Fruit fly (Drosophila melanogaster) whole organism, embryonic: ENCODE results near the gene mRpS2.

Experiments used
- Abd-B ChIP-seq: fragments of 200-800 bp; sonication (Bioruptor generic); optimal IDR thresholded peaks from 2 replicates; lab custom pipeline; 2018; ENCODE audit warnings: missing biosample characterization, mild to moderate bottlenecking, missing genetic modification characterization, moderate library complexity
- CG10979 ChIP-seq: fragments of 200-800 bp; sonication (Bioruptor generic); optimal IDR thresholded peaks from 2 replicates; lab custom pipeline; 2018; ENCODE audit warnings: missing biosample characterization, mild to moderate bottlenecking, missing genetic modification characterization, moderate library complexity
- CG11247 ChIP-seq: fragments of 200-800 bp; sonication (Bioruptor generic); IDR thresholded peaks from 2 replicates; pipeline ENCODE4 v1.3.6; 2022; ENCODE audit warnings: missing biosample characterization, missing genetic modification characterization
- CG11504 ChIP-seq: fragments of 200-800 bp; sonication (Bioruptor generic); optimal IDR thresholded peaks from 3 replicates; lab custom pipeline; 2019; ENCODE audit warnings: missing biosample characterization, mild to moderate bottlenecking, missing genetic modification characterization, moderate library complexity
- CG11560 ChIP-seq: fragments of 200-800 bp; sonication (Bioruptor generic); IDR thresholded peaks from 3 replicates; pipeline ENCODE4 v1.3.6; 2022; ENCODE audit warnings: missing biosample characterization, missing genetic modification characterization
- CG11723 ChIP-seq: fragments of 200-800 bp; sonication (Bioruptor generic); optimal IDR thresholded peaks from 2 replicates; lab custom pipeline; 2017; ENCODE audit warnings: missing biosample characterization, mild to moderate bottlenecking, missing genetic modification characterization
- CG12104 ChIP-seq: fragments of 200-800 bp; sonication (Bioruptor generic); optimal IDR thresholded peaks from 3 replicates; lab custom pipeline; 2016; ENCODE audit warnings: missing biosample characterization, missing genetic modification characterization
- CG12219 ChIP-seq: fragments of 200-800 bp; sonication (Bioruptor generic); optimal IDR thresholded peaks from 3 replicates; lab custom pipeline; 2018; ENCODE audit warnings: missing biosample characterization, mild to moderate bottlenecking, missing genetic modification characterization
- CG12236 ChIP-seq: fragments of 200-800 bp; sonication (Bioruptor generic); optimal IDR thresholded peaks from 2 replicates; lab custom pipeline; 2016; ENCODE audit warnings: missing biosample characterization, missing genetic modification characterization
- CG12299 ChIP-seq: fragments of 200-800 bp; sonication (Bioruptor generic); optimal IDR thresholded peaks from 2 replicates; lab custom pipeline; 2018; ENCODE audit warnings: missing biosample characterization, mild to moderate bottlenecking, missing genetic modification characterization
- CG1529 ChIP-seq: fragments of 200-800 bp; sonication (Bioruptor generic); optimal IDR thresholded peaks from 3 replicates; lab custom pipeline; 2018; ENCODE audit warnings: missing biosample characterization, missing genetic modification characterization
- CG16863 ChIP-seq: fragments of 200-800 bp; sonication (Bioruptor generic); optimal IDR thresholded peaks from 3 replicates; lab custom pipeline; 2016; ENCODE audit warnings: missing biosample characterization, missing genetic modification characterization
- CG31388 ChIP-seq: fragments of 200-800 bp; sonication (Bioruptor generic); optimal IDR thresholded peaks from 2 replicates; lab custom pipeline; 2016; ENCODE audit warnings: missing biosample characterization, missing genetic modification characterization
- CG3163 ChIP-seq: fragments of 200-800 bp; sonication (Bioruptor generic); optimal IDR thresholded peaks from 3 replicates; lab custom pipeline; 2016; ENCODE audit warnings: missing biosample characterization, missing genetic modification characterization
- CG33213 ChIP-seq: fragments of 200-800 bp; sonication (Bioruptor generic); optimal IDR thresholded peaks from 3 replicates; lab custom pipeline; 2016; ENCODE audit warnings: missing biosample characterization, missing genetic modification characterization
- CG4360 ChIP-seq: fragments of 200-800 bp; sonication (Bioruptor generic); IDR thresholded peaks from 2 replicates; pipeline ENCODE4 v1.3.6; 2022; ENCODE audit warnings: missing biosample characterization, missing genetic modification characterization
- CG43689 ChIP-seq: fragments of 200-800 bp; sonication (Bioruptor generic); IDR thresholded peaks from 2 replicates; pipeline ENCODE4 v1.3.6; 2022; ENCODE audit warnings: missing biosample characterization, missing genetic modification characterization
- CG6765 ChIP-seq: fragments of 200-800 bp; sonication (Bioruptor generic); optimal IDR thresholded peaks from 3 replicates; lab custom pipeline; 2017; ENCODE audit warnings: missing biosample characterization, mild to moderate bottlenecking, missing genetic modification characterization
- CG7556 ChIP-seq: fragments of 200-800 bp; sonication (Bioruptor generic); optimal IDR thresholded peaks from 2 replicates; lab custom pipeline; 2017; ENCODE audit warnings: missing biosample characterization, mild to moderate bottlenecking, missing genetic modification characterization
- Chrac-16 ChIP-seq: fragments of 200-800 bp; sonication (Bioruptor generic); optimal IDR thresholded peaks from 3 replicates; lab custom pipeline; 2016; ENCODE audit warnings: missing biosample characterization, missing genetic modification characterization
- D19B ChIP-seq: fragments of 200-800 bp; sonication (Bioruptor generic); optimal IDR thresholded peaks from 2 replicates; lab custom pipeline; 2017; ENCODE audit warnings: missing biosample characterization, mild to moderate bottlenecking, missing genetic modification characterization
- Ets97D ChIP-seq: fragments of 200-800 bp; sonication (Bioruptor generic); optimal IDR thresholded peaks from 3 replicates; lab custom pipeline; 2016; ENCODE audit warnings: missing biosample characterization, missing genetic modification characterization
- Fer1 ChIP-seq: fragments of 200-800 bp; sonication (Bioruptor generic); optimal IDR thresholded peaks from 2 replicates; lab custom pipeline; 2017; ENCODE audit warnings: missing biosample characterization, mild to moderate bottlenecking, missing genetic modification characterization
- H15 ChIP-seq: fragments of 200-800 bp; sonication (Bioruptor generic); IDR thresholded peaks from 3 replicates; pipeline ENCODE4 v1.3.6; 2022; ENCODE audit warnings: missing biosample characterization, missing genetic modification characterization
- Hr39 ChIP-seq: fragments of >200 bp; optimal IDR thresholded peaks from 2 replicates; lab custom pipeline; 2017
- Hr78 ChIP-seq, 2 experiments: fragments of 200-800 bp in 1 of 2; fragments of >200 bp in 1 of 2; sonication (Bioruptor generic) in 1 of 2; optimal IDR thresholded peaks; 2 replicates each; lab custom pipeline; 2017 to 2019; ENCODE audit warnings: missing biosample characterization in 2 of 2, missing genetic modification characterization in 2 of 2, mild to moderate bottlenecking in 1 of 2, moderate library complexity in 1 of 2
- MBD-R2 ChIP-seq: fragments of 200-800 bp; sonication (Bioruptor generic); IDR thresholded peaks from 2 replicates; pipeline ENCODE4 v1.3.6; 2022; ENCODE audit warnings: missing biosample characterization, missing genetic modification characterization
- Mrtf ChIP-seq: fragments of 200-800 bp; sonication (Bioruptor generic); IDR thresholded peaks from 3 replicates; pipeline ENCODE4 v1.3.6; 2022; ENCODE audit warnings: missing biosample characterization, missing genetic modification characterization
- NK7.1 ChIP-seq: fragments of 200-800 bp; sonication (Bioruptor generic); optimal IDR thresholded peaks from 3 replicates; lab custom pipeline; 2016; ENCODE audit warnings: missing biosample characterization, missing genetic modification characterization
- Pdp1 ChIP-seq, 2 experiments: fragments of 200-800 bp; sonication (Bioruptor generic); optimal IDR thresholded peaks; 3 replicates each; lab custom pipeline; 2016; ENCODE audit warnings: missing biosample characterization in 2 of 2, missing genetic modification characterization in 2 of 2, mild to moderate bottlenecking in 1 of 2, moderate library complexity in 1 of 2
- Six4 ChIP-seq: fragments of 200-800 bp; sonication (Bioruptor generic); optimal IDR thresholded peaks from 2 replicates; lab custom pipeline; 2016; ENCODE audit warnings: missing biosample characterization, missing genetic modification characterization
- Trl ChIP-seq, 3 experiments: fragments of >200 bp in 2 of 3; fragments of 200-800 bp in 1 of 3; sonication (Bioruptor generic) in 1 of 3; optimal IDR thresholded peaks; 2 replicates in 1 of 3; 3 replicates in 2 of 3; lab custom pipeline; 2016 to 2017; ENCODE audit warnings: missing biosample characterization in 1 of 3, missing genetic modification characterization in 1 of 3
- Xbp1 ChIP-seq: fragments of 200-800 bp; sonication (Bioruptor generic); optimal IDR thresholded peaks from 3 replicates; lab custom pipeline; 2016; ENCODE audit warnings: missing biosample characterization, mild to moderate bottlenecking, missing genetic modification characterization
- bcd ChIP-seq: fragments of 200-800 bp; sonication (Bioruptor generic); optimal IDR thresholded peaks from 2 replicates; lab custom pipeline; 2017; ENCODE audit warnings: missing biosample characterization, mild to moderate bottlenecking, missing genetic modification characterization
- br ChIP-seq: fragments of >200 bp; optimal IDR thresholded peaks from 2 replicates; lab custom pipeline; 2017
- bsh ChIP-seq, 2 experiments: fragments of 200-800 bp; sonication (Bioruptor generic); optimal IDR thresholded peaks; 2 replicates each; lab custom pipeline; 2017 to 2018; ENCODE audit warnings: mild to moderate bottlenecking in 2 of 2, missing biosample characterization in 2 of 2, missing genetic modification characterization in 2 of 2, moderate library complexity in 1 of 2
- cas ChIP-seq: fragments of 200-800 bp; sonication (Bioruptor generic); IDR thresholded peaks from 2 replicates; pipeline ENCODE4 v1.3.6; 2022; ENCODE audit warnings: missing biosample characterization, missing genetic modification characterization
- fd3F ChIP-seq: fragments of 200-800 bp; sonication (Bioruptor generic); optimal IDR thresholded peaks from 2 replicates; lab custom pipeline; 2018; ENCODE audit warnings: missing biosample characterization, mild to moderate bottlenecking, missing genetic modification characterization, moderate library complexity
- fd64A ChIP-seq: fragments of 200-800 bp; sonication (Bioruptor generic); optimal IDR thresholded peaks from 3 replicates; lab custom pipeline; 2018; ENCODE audit warnings: missing biosample characterization, mild to moderate bottlenecking, missing genetic modification characterization
- fru ChIP-seq: fragments of >200 bp; optimal IDR thresholded peaks from 2 replicates; lab custom pipeline; 2017
- kni ChIP-seq: fragments of 200-800 bp; sonication (Bioruptor generic); optimal IDR thresholded peaks from 3 replicates; lab custom pipeline; 2017; ENCODE audit warnings: mild to moderate bottlenecking, missing biosample characterization, missing genetic modification reagents, missing genetic modification characterization
- nerfin-2 ChIP-seq: fragments of 200-800 bp; sonication (Bioruptor generic); IDR thresholded peaks from 2 replicates; pipeline ENCODE4 v1.3.6; 2022; ENCODE audit warnings: missing biosample characterization, missing genetic modification characterization; ENCODE audit not compliant: partially characterized antibody
- nom ChIP-seq: fragments of 200-800 bp; sonication (Bioruptor generic); optimal IDR thresholded peaks from 2 replicates; lab custom pipeline; 2017; ENCODE audit warnings: missing biosample characterization, missing genetic modification characterization, mild to moderate bottlenecking, moderate library complexity, missing genetic modification reagents
- onecut ChIP-seq: fragments of 200-800 bp; sonication (Bioruptor generic); IDR thresholded peaks from 2 replicates; pipeline ENCODE4 v1.3.6; 2022; ENCODE audit warnings: missing biosample characterization, missing genetic modification characterization
- pzg ChIP-seq: fragments of 200-800 bp; sonication (Bioruptor generic); optimal IDR thresholded peaks from 3 replicates; lab custom pipeline; 2018; ENCODE audit warnings: missing biosample characterization, mild to moderate bottlenecking, missing genetic modification characterization, moderate library complexity
- repo ChIP-seq: fragments of 200-800 bp; sonication (Bioruptor generic); optimal IDR thresholded peaks from 2 replicates; lab custom pipeline; 2016; ENCODE audit warnings: missing biosample characterization, missing genetic modification characterization
- ro ChIP-seq: fragments of 200-800 bp; sonication (Bioruptor generic); IDR thresholded peaks from 2 replicates; pipeline ENCODE4 v1.3.6; 2022; ENCODE audit warnings: missing biosample characterization, missing genetic modification characterization
- sd ChIP-seq: fragments of 200-800 bp; sonication (Bioruptor generic); optimal IDR thresholded peaks from 3 replicates; lab custom pipeline; 2018; ENCODE audit warnings: missing biosample characterization, mild to moderate bottlenecking, missing genetic modification characterization, moderate library complexity
- sens ChIP-seq: fragments of 200-800 bp; sonication (Bioruptor generic); peaks from one replicate; lab custom pipeline; 2016; ENCODE audit warnings: missing biosample characterization, missing genetic modification characterization
- sr ChIP-seq: fragments of 200-800 bp; sonication (Bioruptor generic); IDR thresholded peaks from 3 replicates; pipeline ENCODE4 v1.3.6; 2022; ENCODE audit warnings: missing biosample characterization, missing genetic modification characterization
- tll ChIP-seq, 2 experiments: fragments of 200-800 bp in 1 of 2; fragments of >200 bp in 1 of 2; sonication (Bioruptor generic) in 1 of 2; optimal IDR thresholded peaks; 2 replicates each; lab custom pipeline; 2017 to 2019; ENCODE audit warnings: missing biosample characterization in 2 of 2, missing genetic modification characterization in 2 of 2, mild to moderate bottlenecking in 1 of 2, moderate library complexity in 1 of 2
- unpg ChIP-seq: fragments of 200-800 bp; sonication (Bioruptor generic); optimal IDR thresholded peaks from 3 replicates; lab custom pipeline; 2018; ENCODE audit warnings: missing biosample characterization, mild to moderate bottlenecking, missing genetic modification characterization, moderate library complexity

The mRpS2 gene

dm6 chr2L:4818056-4818455 lies 32.2 kb downstream of the mRpS2 start, which contains the start of gene CG3225 (continued):
- TF ChIP-seq CG6765, result no peak
- TF ChIP-seq CG11247 (GFP tag; lab: Robert Waterston, UW), result no peak
- TF ChIP-seq Abd-B (GFP tag; lab: Kevin White, UChicago), result no peak
- TF ChIP-seq Hr78 (GFP tag; optimal IDR thresholded peaks at IDR 0.05; lab: Kevin White, UChicago), result no peak
- no peak for TF ChIP-seq CG11723 (GFP tag; lab: Kevin White, UChicago)
- TF ChIP-seq H15, result no peak
- no peak for TF ChIP-seq CG16863 (GFP tag; lab: Kevin White, UChicago)
- TF ChIP-seq fd64A (GFP tag; lab: Kevin White, UChicago), result no peak
- TF ChIP-seq CG43689 (GFP tag; lab: Robert Waterston, UW), result no peak
- TF ChIP-seq bsh (GFP tag; optimal IDR thresholded peaks at IDR 0.05; lab: Kevin White, UChicago), result no peak
- peak; percentile 100 for TF ChIP-seq sd (tag; lab: Kevin White, UChicago)
- TF ChIP-seq CG11560 (tag; lab: Robert Waterston, UW), result no peak
- TF ChIP-seq sr (GFP tag; lab: Robert Waterston, UW), result no peak
- TF ChIP-seq nom, result no peak
- no peak for TF ChIP-seq unpg (GFP tag; lab: Kevin White, UChicago)
- TF ChIP-seq CG31388 (GFP tag; lab: Kevin White, UChicago), result no peak
- no peak for TF ChIP-seq CG4360 (GFP tag; lab: Robert Waterston, UW)
- TF ChIP-seq Ets97D (GFP tag; lab: Kevin White, UChicago), result no peak
- no peak for TF ChIP-seq Fer1 (GFP tag; lab: Kevin White, UChicago)
- no peak for TF ChIP-seq Trl (optimal IDR thresholded peaks at IDR 0.05; lab: Kevin White, UChicago)
- no peak for TF ChIP-seq Trl (GFP tag; optimal IDR thresholded peaks at IDR 0.05; lab: Kevin White, UChicago)
- no peak for TF ChIP-seq CG12219
- TF ChIP-seq cas (GFP tag; lab: Robert Waterston, UW), result no peak
- no peak for TF ChIP-seq Hr39 (lab: Kevin White, UChicago)
- no peak; the same call in 1 of the 2 replicates for TF ChIP-seq nerfin-2
- TF ChIP-seq Mrtf (GFP tag; lab: Robert Waterston, UW), result no peak
- no peak for TF ChIP-seq bcd (GFP tag; lab: Kevin White, UChicago)
- TF ChIP-seq CG3163 (GFP tag; lab: Kevin White, UChicago), result no peak
- TF ChIP-seq fd3F (GFP tag; lab: Kevin White, UChicago), result no peak
- no peak for TF ChIP-seq NK7.1 (GFP tag; lab: Kevin White, UChicago)
- no peak for TF ChIP-seq Chrac-16 (GFP tag; lab: Kevin White, UChicago)
- no peak for TF ChIP-seq D19B (GFP tag; lab: Kevin White, UChicago)
- TF ChIP-seq fru (lab: Kevin White, UChicago), result no peak
- peak; percentile 80 for TF ChIP-seq MBD-R2 (GFP tag; lab: Robert Waterston, UW)
- TF ChIP-seq CG12104 (GFP tag; lab: Kevin White, UChicago), result no peak
- no peak for TF ChIP-seq repo (GFP tag; lab: Kevin White, UChicago)
- TF ChIP-seq CG12236, result no peak
- no peak for TF ChIP-seq ro (GFP tag; lab: Robert Waterston, UW)
- no peak for TF ChIP-seq onecut
- no peak for TF ChIP-seq CG12299
- TF ChIP-seq Pdp1 (GFP tag; optimal IDR thresholded peaks at IDR 0.05; lab: Kevin White, UChicago), result peak in 1 of 2 experiments; percentile 36
- no peak for TF ChIP-seq Six4 (GFP tag; lab: Kevin White, UChicago)
- no peak for TF ChIP-seq Xbp1
- no peak for TF ChIP-seq tll (GFP tag; optimal IDR thresholded peaks at IDR 0.05; lab: Kevin White, UChicago)
- TF ChIP-seq br (lab: Kevin White, UChicago), result no peak
- TF ChIP-seq pzg (GFP tag; lab: Kevin White, UChicago), result peak; percentile 89
- TF ChIP-seq CG10979 (tag; lab: Kevin White, UChicago), result no peak
- no peak for TF ChIP-seq kni (GFP tag; lab: Kevin White, UChicago)
- no peak for TF ChIP-seq CG11504 (tag; lab: Kevin White, UChicago)
- no peak for TF ChIP-seq sens (GFP tag; lab: Kevin White, UChicago)
- TF ChIP-seq CG1529 (GFP tag; lab: Kevin White, UChicago), result no peak
- TF ChIP-seq CG33213 (GFP tag; lab: Kevin White, UChicago), result no peak
- no peak for TF ChIP-seq CG7556
